Fruit fly (Drosophila melanogaster) whole organism, prepupa: ENCODE results near the gene Atg3.

ENCODE experiments used
- Blimp-1 ChIP-seq: fragments of 200-800 bp; sonication (Bioruptor generic); optimal IDR thresholded peaks from 3 replicates; lab custom pipeline; 2017; ENCODE audit warnings: missing biosample characterization, missing genetic modification characterization, mild to moderate bottlenecking, moderate library complexity, missing genetic modification reagents
- CG11294 ChIP-seq: fragments of 200-800 bp; sonication (Bioruptor generic); IDR thresholded peaks from 2 replicates; pipeline ENCODE4 v1.3.6; 2022; ENCODE audit warnings: missing biosample characterization, missing genetic modification characterization
- CG15336 ChIP-seq: fragments of 200-800 bp; sonication (Bioruptor generic); IDR thresholded peaks from 2 replicates; pipeline ENCODE4 v1.3.6; 2022; ENCODE audit warnings: missing biosample characterization, missing genetic modification characterization
- CG1621 ChIP-seq: fragments of 200-800 bp; sonication (Bioruptor generic); optimal IDR thresholded peaks from 3 replicates; lab custom pipeline; 2018; ENCODE audit warnings: missing biosample characterization, mild to moderate bottlenecking, missing genetic modification characterization
- CG3032 ChIP-seq: fragments of 200-800 bp; optimal IDR thresholded peaks from 2 replicates; lab custom pipeline; 2019; ENCODE audit warnings: missing biosample characterization, mild to moderate bottlenecking, missing genetic modification characterization, moderate library complexity
- CG31627 ChIP-seq: fragments of 200-800 bp; sonication (Bioruptor generic); optimal IDR thresholded peaks from 3 replicates; lab custom pipeline; 2016; ENCODE audit warnings: missing biosample characterization, missing genetic modification characterization
- CG32006 ChIP-seq: fragments of 200-800 bp; sonication (Bioruptor generic); optimal IDR thresholded peaks from 3 replicates; lab custom pipeline; 2017; ENCODE audit warnings: missing biosample characterization, mild to moderate bottlenecking, missing genetic modification characterization
- CG34406 ChIP-seq: fragments of 200-800 bp; sonication (Bioruptor generic); optimal IDR thresholded peaks from 3 replicates; lab custom pipeline; 2016; ENCODE audit warnings: missing biosample characterization, missing genetic modification characterization
- CG3919 ChIP-seq: fragments of 200-800 bp; sonication (Bioruptor generic); optimal IDR thresholded peaks from 3 replicates; lab custom pipeline; 2016; ENCODE audit warnings: missing biosample characterization, missing genetic modification characterization
- CG4318 ChIP-seq: fragments of 200-800 bp; sonication (Bioruptor generic); optimal IDR thresholded peaks from 3 replicates; lab custom pipeline; 2017; ENCODE audit warnings: missing biosample characterization, mild to moderate bottlenecking, missing genetic modification characterization
- CG6163 ChIP-seq: fragments of 200-800 bp; sonication (Bioruptor generic); IDR thresholded peaks from 3 replicates; pipeline ENCODE4 v1.3.6; 2022; ENCODE audit warnings: missing biosample characterization, missing genetic modification characterization
- CG6276 ChIP-seq: fragments of 200-800 bp; sonication (Bioruptor generic); optimal IDR thresholded peaks from 2 replicates; lab custom pipeline; 2017; ENCODE audit warnings: missing biosample characterization, mild to moderate bottlenecking, missing genetic modification characterization
- CG6792 ChIP-seq: fragments of 200-800 bp; sonication (Bioruptor generic); optimal IDR thresholded peaks from 3 replicates; lab custom pipeline; 2016; ENCODE audit warnings: missing biosample characterization, missing genetic modification characterization
- CG6808 ChIP-seq: fragments of 200-800 bp; sonication (Bioruptor generic); optimal IDR thresholded peaks from 3 replicates; lab custom pipeline; 2017; ENCODE audit warnings: missing biosample characterization, missing genetic modification characterization, mild to moderate bottlenecking, moderate library complexity, missing genetic modification reagents
- CG6854 ChIP-seq: fragments of 200-800 bp; sonication (Bioruptor generic); optimal IDR thresholded peaks from 2 replicates; lab custom pipeline; 2017; ENCODE audit warnings: missing biosample characterization, mild to moderate bottlenecking, missing genetic modification characterization
- CG7368 ChIP-seq: fragments of 200-800 bp; sonication (Bioruptor generic); optimal IDR thresholded peaks from 3 replicates; lab custom pipeline; 2016; ENCODE audit warnings: missing biosample characterization, missing genetic modification characterization
- CG8119 ChIP-seq: fragments of 200-800 bp; sonication (Bioruptor generic); IDR thresholded peaks from 3 replicates; pipeline ENCODE4 v1.3.6; 2022; ENCODE audit warnings: missing biosample characterization, missing genetic modification characterization
- CG8319 ChIP-seq: fragments of 200-800 bp; sonication (Bioruptor generic); optimal IDR thresholded peaks from 3 replicates; lab custom pipeline; 2016; ENCODE audit warnings: missing biosample characterization, missing genetic modification characterization
- CG9139 ChIP-seq: fragments of 200-800 bp; sonication (Bioruptor generic); optimal IDR thresholded peaks from 3 replicates; lab custom pipeline; 2017; ENCODE audit warnings: missing biosample characterization, mild to moderate bottlenecking, missing genetic modification characterization
- Eip78C ChIP-seq: fragments of 200-800 bp; sonication (Bioruptor generic); peaks from one replicate; lab custom pipeline; 2016; ENCODE audit warnings: missing biosample characterization, missing genetic modification characterization
- Ets21C ChIP-seq: fragments of 200-800 bp; sonication (Bioruptor generic); optimal IDR thresholded peaks from 3 replicates; lab custom pipeline; 2016; ENCODE audit warnings: missing biosample characterization, missing genetic modification characterization
- Gug ChIP-seq: fragments of 200-800 bp; sonication (Bioruptor generic); IDR thresholded peaks from 2 replicates; pipeline ENCODE4 v1.3.6; 2022; ENCODE audit warnings: missing biosample characterization, missing genetic modification characterization
- Hr4 ChIP-seq: fragments of 200-800 bp; sonication (Bioruptor generic); optimal IDR thresholded peaks from 3 replicates; lab custom pipeline; 2016; ENCODE audit warnings: missing biosample characterization, missing genetic modification characterization
- Met ChIP-seq: fragments of 200-800 bp; sonication (Bioruptor generic); optimal IDR thresholded peaks from 3 replicates; lab custom pipeline; 2016; ENCODE audit warnings: missing biosample characterization, missing genetic modification characterization
- Smox ChIP-seq: fragments of 200-800 bp; sonication (Bioruptor generic); optimal IDR thresholded peaks from 3 replicates; lab custom pipeline; 2016; ENCODE audit warnings: missing biosample characterization, missing genetic modification characterization
- Sox14 ChIP-seq: fragments of 200-800 bp; sonication (Bioruptor generic); optimal IDR thresholded peaks from 3 replicates; lab custom pipeline; 2016; ENCODE audit warnings: missing biosample characterization, missing genetic modification characterization
- Sox15 ChIP-seq: fragments of 200-800 bp; sonication (Bioruptor generic); optimal IDR thresholded peaks from 3 replicates; lab custom pipeline; 2016; ENCODE audit warnings: missing biosample characterization, missing genetic modification characterization
- achi ChIP-seq: fragments of 200-800 bp; sonication (Bioruptor generic); optimal IDR thresholded peaks from 3 replicates; lab custom pipeline; 2016; ENCODE audit warnings: missing biosample characterization, missing genetic modification characterization
- acj6 ChIP-seq: fragments of 200-800 bp; sonication (Bioruptor generic); optimal IDR thresholded peaks from 3 replicates; lab custom pipeline; 2016; ENCODE audit warnings: missing biosample characterization, missing genetic modification characterization
- dac ChIP-seq: fragments of 200-800 bp; sonication (Bioruptor generic); optimal IDR thresholded peaks from 2 replicates; lab custom pipeline; 2017; ENCODE audit warnings: missing biosample characterization, mild to moderate bottlenecking, missing genetic modification characterization
- esn ChIP-seq: fragments of 200-800 bp; sonication (Bioruptor generic); optimal IDR thresholded peaks from 2 replicates; lab custom pipeline; 2016; ENCODE audit warnings: missing biosample characterization, mild to moderate bottlenecking, missing genetic modification characterization, moderate library complexity
- fd59A ChIP-seq: fragments of 200-800 bp; sonication (Bioruptor generic); optimal IDR thresholded peaks from 2 replicates; lab custom pipeline; 2017; ENCODE audit warnings: missing biosample characterization, mild to moderate bottlenecking, missing genetic modification characterization, missing genetic modification reagents
- fkh ChIP-seq: fragments of 200-800 bp; sonication (Bioruptor generic); optimal IDR thresholded peaks from 3 replicates; lab custom pipeline; 2017; ENCODE audit warnings: missing biosample characterization, mild to moderate bottlenecking, missing genetic modification characterization, moderate library complexity
- lz ChIP-seq: fragments of 200-800 bp; sonication (Bioruptor generic); optimal IDR thresholded peaks from 3 replicates; lab custom pipeline; 2016; ENCODE audit warnings: missing biosample characterization, missing genetic modification characterization
- net ChIP-seq: fragments of 200-800 bp; sonication (Bioruptor generic); optimal IDR thresholded peaks from 3 replicates; lab custom pipeline; 2016; ENCODE audit warnings: missing biosample characterization, missing genetic modification characterization
- pdm3 ChIP-seq: fragments of 200-800 bp; sonication (Bioruptor generic); optimal IDR thresholded peaks from 3 replicates; lab custom pipeline; 2016; ENCODE audit warnings: missing biosample characterization, missing genetic modification characterization
- salr ChIP-seq, 2 experiments: fragments of 200-800 bp; sonication (Bioruptor generic); optimal IDR thresholded peaks; 3 replicates each; lab custom pipeline; 2016 to 2018; ENCODE audit warnings: missing biosample characterization in 2 of 2, missing genetic modification characterization in 2 of 2, mild to moderate bottlenecking in 1 of 2
- ss ChIP-seq, 2 experiments: fragments of 200-800 bp; sonication (Bioruptor generic); optimal IDR thresholded peaks; 2 replicates in 1 of 2; 3 replicates in 1 of 2; lab custom pipeline; 2017 to 2018; ENCODE audit warnings: mild to moderate bottlenecking in 2 of 2, missing biosample characterization in 2 of 2, missing genetic modification characterization in 2 of 2, moderate library complexity in 1 of 2
- svp ChIP-seq: fragments of 200-800 bp; sonication (Bioruptor generic); peaks from one replicate; lab custom pipeline; 2016; ENCODE audit warnings: missing biosample characterization, missing genetic modification characterization
- topi ChIP-seq: fragments of 200-800 bp; sonication (Bioruptor generic); optimal IDR thresholded peaks from 3 replicates; lab custom pipeline; 2016; ENCODE audit warnings: missing biosample characterization, missing genetic modification characterization
- vri ChIP-seq: fragments of 200-800 bp; sonication (Bioruptor generic); optimal IDR thresholded peaks from 3 replicates; lab custom pipeline; 2016; ENCODE audit warnings: missing biosample characterization, mild to moderate bottlenecking, missing genetic modification characterization

The Atg3 gene

DNA sequence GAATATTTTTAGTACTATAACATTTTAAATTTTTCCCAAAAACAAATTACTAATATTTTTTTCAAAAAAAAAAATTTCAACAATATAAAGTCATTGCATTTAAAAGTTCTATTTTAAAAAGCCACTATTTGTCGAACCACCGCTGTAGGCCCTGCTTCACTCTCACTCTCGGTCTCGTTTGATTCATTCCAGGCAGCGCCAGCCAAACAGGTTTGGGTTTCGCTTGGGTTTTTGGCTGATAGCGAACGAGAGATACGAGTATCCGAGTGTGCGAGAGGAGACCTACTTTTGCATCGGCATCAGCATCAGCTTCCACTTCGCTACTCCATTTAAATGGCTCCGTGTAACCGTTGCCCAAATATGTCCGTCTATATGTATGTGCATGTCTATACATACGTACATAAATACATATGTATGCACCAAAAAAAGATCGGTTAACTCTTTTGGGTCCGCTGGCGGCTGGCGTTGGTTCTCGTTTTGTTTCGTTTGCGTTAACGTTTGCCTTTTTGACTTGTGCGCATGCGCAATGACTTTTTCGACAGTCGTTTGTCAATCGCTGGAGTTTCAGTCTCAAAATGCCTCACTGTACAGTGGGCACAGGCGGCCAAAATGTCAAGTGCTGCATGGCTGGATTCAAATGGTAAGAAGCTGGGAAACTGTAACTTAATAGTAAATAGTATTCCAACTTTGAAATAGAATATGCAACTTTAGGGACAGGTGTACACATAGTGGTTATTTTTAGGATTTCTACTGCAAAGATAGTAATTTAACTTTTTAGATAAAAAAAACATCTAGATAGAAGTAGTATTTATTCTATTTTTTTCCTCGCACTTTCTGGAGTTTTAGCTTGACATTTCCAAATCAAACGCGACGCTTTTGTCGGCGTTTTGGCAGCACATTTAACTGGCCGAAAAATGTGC is 20.6 kb downstream of the Atg3 start (continued):
- TF ChIP-seq CG9139 (GFP tag; lab: Kevin White, UChicago) (no peak), Eip78C (GFP tag; lab: Kevin White, UChicago) (peak; percentile 85), dac (GFP tag; lab: Kevin White, UChicago) (no peak), CG7368 (GFP tag; lab: Kevin White, UChicago) (no peak), CG8119 (GFP tag; lab: Robert Waterston, UW) (peak; percentile 46; the same call in 1 of the 3 replicates), CG31627 (peak; percentile 46), CG1621 (tag; lab: Kevin White, UChicago) (no peak), Gug (no peak), Hr4 (GFP tag; lab: Kevin White, UChicago) (peak; percentile 39), Sox14 (GFP tag; lab: Kevin White, UChicago) (peak; percentile 2), net (peak; percentile 53), ss (GFP tag; optimal IDR thresholded peaks at IDR 0.05; lab: Kevin White, UChicago) (no peak), topi (GFP tag; lab: Kevin White, UChicago) (peak; percentile 8), Blimp-1 (peak; percentile 94), acj6 (GFP tag; lab: Kevin White, UChicago) (peak; percentile 50), CG4318 (no peak)

DNA sequence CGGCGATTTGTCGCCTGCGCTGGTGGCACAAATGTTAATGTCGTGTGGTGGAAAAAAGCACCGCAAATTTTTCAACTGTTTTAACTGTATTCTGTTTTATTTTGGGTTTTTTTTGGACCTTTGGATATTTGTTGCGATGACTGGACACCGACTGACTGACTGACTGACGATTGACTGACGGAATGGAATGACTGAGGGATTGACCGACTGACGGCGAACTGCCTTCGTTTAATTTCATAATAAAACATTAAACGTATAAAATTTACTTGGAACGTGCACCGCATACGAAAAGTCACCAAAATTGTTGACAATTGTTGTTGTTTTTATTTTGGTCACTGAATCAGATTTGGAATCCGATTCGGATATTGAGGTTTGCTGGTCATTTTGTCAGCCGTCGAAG is 21.3 kb downstream of the Atg3 start:
- TF ChIP-seq CG3032 (tag; lab: Kevin White, UChicago) (no peak), Smox (no peak), acj6 (GFP tag; lab: Kevin White, UChicago) (no peak), CG3919 (GFP tag; lab: Kevin White, UChicago) (no peak), achi (no peak), salr (GFP tag; optimal IDR thresholded peaks at IDR 0.05; lab: Kevin White, UChicago) (no peak), Sox15 (GFP tag; lab: Kevin White, UChicago) (no peak), CG6163 (GFP tag; lab: Robert Waterston, UW) (no peak), CG11294 (no peak), pdm3 (GFP tag; lab: Kevin White, UChicago) (no peak), vri (GFP tag; lab: Kevin White, UChicago) (no peak), CG8119 (GFP tag; lab: Robert Waterston, UW) (no peak), CG6276 (GFP tag; lab: Kevin White, UChicago) (no peak), CG9139 (GFP tag; lab: Kevin White, UChicago) (no peak), CG34406 (no peak), CG31627 (no peak), Met (no peak), Hr4 (GFP tag; lab: Kevin White, UChicago) (no peak), net (no peak), esn (GFP tag; lab: Kevin White, UChicago) (no peak)

DNA sequence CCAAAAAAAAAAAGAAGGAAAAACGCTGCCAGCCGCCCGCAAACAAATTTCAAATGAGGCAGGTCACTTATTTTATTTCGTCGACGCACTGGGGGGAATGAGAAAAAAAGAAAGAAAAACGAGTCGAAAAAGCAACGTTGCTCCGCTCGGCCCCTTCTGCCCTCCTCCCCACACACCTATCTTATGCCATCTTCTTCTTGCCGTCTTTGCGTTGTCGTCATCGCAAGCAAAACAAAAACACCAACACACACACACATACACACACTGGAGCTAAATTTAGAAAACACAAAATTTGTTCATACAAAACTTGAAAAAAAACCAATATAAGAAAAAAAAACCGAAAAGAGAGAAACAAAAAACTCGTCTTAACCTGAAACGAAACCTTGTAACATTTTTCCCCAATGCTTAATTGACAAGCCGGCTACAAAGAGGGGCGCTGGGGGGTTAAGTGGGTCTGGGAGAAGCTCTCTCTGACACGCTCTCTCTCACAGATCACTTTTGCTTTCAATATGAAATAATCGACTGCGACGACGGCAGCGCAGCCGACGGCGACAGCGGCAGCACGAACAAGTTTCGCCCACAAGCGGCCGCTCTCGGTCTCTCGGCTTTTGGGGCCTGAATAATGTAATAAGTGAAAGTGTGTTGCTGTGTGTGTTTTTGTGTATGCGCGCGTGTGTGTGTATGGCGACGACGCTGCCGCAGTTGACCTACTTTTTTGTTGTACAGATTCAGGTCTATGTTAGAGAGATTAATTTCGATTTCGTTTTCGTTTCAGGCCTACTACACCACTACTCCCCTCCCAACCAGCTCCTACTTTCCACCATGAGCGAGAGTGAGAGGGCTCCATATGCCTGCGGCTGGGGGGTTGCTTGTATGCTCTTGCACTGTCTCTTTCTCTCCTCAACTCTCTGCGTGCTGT is 22.9 kb downstream of the Atg3 start:
- no peak for TF ChIP-seq Sox15 (GFP tag; lab: Kevin White, UChicago)
- no peak for TF ChIP-seq fd59A (GFP tag; lab: Kevin White, UChicago)
- TF ChIP-seq Blimp-1 = peak; percentile 99
- peak; percentile 76 for TF ChIP-seq CG6808 (GFP tag; lab: Kevin White, UChicago)
- TF ChIP-seq CG6854 = peak; percentile 66
- TF ChIP-seq svp (GFP tag; lab: Kevin White, UChicago) = peak; percentile 83
- TF ChIP-seq fkh (GFP tag; lab: Kevin White, UChicago) = peak; percentile 84
- peak; percentile 65 for TF ChIP-seq CG34406
- TF ChIP-seq CG6792 (GFP tag; lab: Kevin White, UChicago) = peak; percentile 22
- peak; percentile 54 for TF ChIP-seq achi
- TF ChIP-seq vri (GFP tag; lab: Kevin White, UChicago) = peak; percentile 98
- TF ChIP-seq dac (GFP tag; lab: Kevin White, UChicago) = peak; percentile 33
- peak; percentile 68 for TF ChIP-seq Sox14 (GFP tag; lab: Kevin White, UChicago)
- TF ChIP-seq ss (GFP tag; optimal IDR thresholded peaks at IDR 0.05; lab: Kevin White, UChicago) = peak; percentile 60 to 71
- peak; percentile 33 for TF ChIP-seq Hr4 (GFP tag; lab: Kevin White, UChicago)
- peak; percentile 47 for TF ChIP-seq topi (GFP tag; lab: Kevin White, UChicago)
- TF ChIP-seq Smox = peak; percentile 20
- TF ChIP-seq CG6276 (GFP tag; lab: Kevin White, UChicago) = peak; percentile 80
- TF ChIP-seq lz (GFP tag; lab: Kevin White, UChicago) = peak; percentile 2
- peak; percentile 3 for TF ChIP-seq CG31627
- TF ChIP-seq CG32006 = peak; percentile 42
- TF ChIP-seq CG8119 (GFP tag; lab: Robert Waterston, UW) = peak; percentile 85
- peak; percentile 85 for TF ChIP-seq CG15336 (GFP tag; lab: Robert Waterston, UW)
- no peak for TF ChIP-seq Ets21C (GFP tag; lab: Kevin White, UChicago)
- TF ChIP-seq CG3032 (tag; lab: Kevin White, UChicago) = peak; percentile 2
- TF ChIP-seq CG8319 (GFP tag; lab: Kevin White, UChicago) = no peak
